Worm (Caenorhabditis elegans) whole organism, early embryonic: ENCODE data around the gene F26G1.9.

ENCODE experiments used
- F13C5.2 ChIP-seq: sonication (generic microtip); optimal IDR thresholded peaks from 2 replicates; lab custom pipeline; 2017; ENCODE audit warnings: mild to moderate bottlenecking, missing genetic modification characterization, inconsistent platforms, missing compliant biosample characterization
- ama-1 ChIP-seq: fragments of 150-350 bp; optimal IDR thresholded peaks from 2 replicates; lab custom pipeline; 2014
- ceh-13 ChIP-seq: fragments of 200-800 bp; sonication (Bioruptor generic); optimal IDR thresholded peaks from 2 replicates; lab custom pipeline; 2018; ENCODE audit warnings: mild to moderate bottlenecking, missing genetic modification characterization, missing compliant biosample characterization
- ceh-36 ChIP-seq: sonication (generic microtip); optimal IDR thresholded peaks from 2 replicates; lab custom pipeline; 2016; ENCODE audit warnings: missing genetic modification characterization, inconsistent platforms, missing compliant biosample characterization
- flt-1 ChIP-seq: fragments of 200-800 bp; sonication (Bioruptor generic); IDR thresholded peaks from 2 replicates; pipeline ENCODE4 v1.3.6; 2022; ENCODE audit warnings: missing genetic modification characterization, missing compliant biosample characterization
- hmbx-1 ChIP-seq: sonication (generic microtip); optimal IDR thresholded peaks from 2 replicates; lab custom pipeline; 2016; ENCODE audit warnings: mild to moderate bottlenecking, missing genetic modification characterization, missing compliant biosample characterization
- pes-1 ChIP-seq: fragments of 200-800 bp; sonication (Bioruptor generic); IDR thresholded peaks from 2 replicates; pipeline ENCODE4 v1.3.6; 2022; ENCODE audit warnings: missing genetic modification reagents, missing genetic modification characterization, missing compliant biosample characterization
- scrt-1 ChIP-seq: fragments of 200-800 bp; sonication (Bioruptor generic); IDR thresholded peaks from 2 replicates; pipeline ENCODE4 v1.3.6; 2022; ENCODE audit warnings: missing genetic modification characterization, missing compliant biosample characterization
- sea-1 ChIP-seq: fragments of 200-800 bp; sonication (Bioruptor generic); conservative IDR thresholded peaks from 2 replicates; pipeline ENCODE4 v1.3.6; 2022; ENCODE audit warnings: missing genetic modification characterization, missing compliant biosample characterization
- tbx-37 ChIP-seq: fragments of 200-800 bp; sonication (Bioruptor generic); conservative IDR thresholded peaks from 2 replicates; pipeline ENCODE4 v1.3.6; 2022; ENCODE audit warnings: missing genetic modification reagents, missing genetic modification characterization, missing compliant biosample characterization
- tra-4 ChIP-seq: sonication (generic microtip); optimal IDR thresholded peaks from 2 replicates; lab custom pipeline; 2017; ENCODE audit warnings: missing genetic modification characterization, missing compliant biosample characterization

ce11 chrII:4822610-4823009 lies 48.8 kb upstream of the F26G1.9 start:
- TF ChIP-seq ama-1 (lab: Kevin White, UChicago) (no peak), F13C5.2 (tag; lab: Kevin White, UChicago) (no peak), flt-1 (GFP tag; lab: Robert Waterston, UW) (no peak), scrt-1 (GFP tag; lab: Robert Waterston, UW) (no peak), hmbx-1 (no peak), tra-4 (tag; lab: Kevin White, UChicago) (no peak), ceh-36 (no peak), tbx-37 (GFP tag; lab: Robert Waterston, UW) (no peak), ceh-13 (GFP tag; lab: Kevin White, UChicago) (no peak), pes-1 (GFP tag; lab: Robert Waterston, UW) (no peak), sea-1 (no peak)
